ENCODE assay signal across 4 worm cellular contexts in genomic region chrX:13251354-13251843, ce11.
TF ChIP-seq lines count a peak whose summit lies in the region.

No protein-coding gene starts in this region.

TF ChIP-seq in whole organism, L2 larva, 48 proteins besides CTCF, POLR2A, EP300 and RAD21 (continues in another document):
- peak; percentile 67 for TF ChIP-seq nhr-6 (tag; optimal IDR thresholded peaks at IDR 0.05; lab: Kevin White, UChicago)
- TF ChIP-seq zag-1 (tag; optimal IDR thresholded peaks at IDR 0.05; lab: Kevin White, UChicago), result peak; percentile 44
- peak; percentile 16 for TF ChIP-seq lin-13 (GFP tag; optimal IDR thresholded peaks at IDR 0.05; lab: Kevin White, UChicago)
- TF ChIP-seq elt-3 (tag; optimal IDR thresholded peaks at IDR 0.05; lab: Kevin White, UChicago), result no peak
- no peak for TF ChIP-seq nhr-237 (tag; optimal IDR thresholded peaks at IDR 0.05; lab: Kevin White, UChicago)
- TF ChIP-seq nhr-11 (tag; optimal IDR thresholded peaks at IDR 0.05; lab: Kevin White, UChicago), result no peak
- no peak for TF ChIP-seq nhr-23 (tag; optimal IDR thresholded peaks at IDR 0.05; lab: Kevin White, UChicago)
- TF ChIP-seq ZK546.5 (tag; optimal IDR thresholded peaks at IDR 0.05; lab: Kevin White, UChicago), result no peak
- TF ChIP-seq ceh-16 (tag; optimal IDR thresholded peaks at IDR 0.05; lab: Kevin White, UChicago), result peak; percentile 14
- peak; percentile 74 for TF ChIP-seq crh-2 (tag; optimal IDR thresholded peaks at IDR 0.05; lab: Kevin White, UChicago)
- TF ChIP-seq F13H6.1 (tag; optimal IDR thresholded peaks at IDR 0.05; lab: Kevin White, UChicago), result peak; percentile 78
- peak; percentile 92 for TF ChIP-seq elt-1 (tag; optimal IDR thresholded peaks at IDR 0.05; lab: Kevin White, UChicago)
- peak; percentile 35 for TF ChIP-seq gmeb-1 (tag; optimal IDR thresholded peaks at IDR 0.05; lab: Kevin White, UChicago)
- TF ChIP-seq mab-5 (tag; optimal IDR thresholded peaks at IDR 0.05; lab: Kevin White, UChicago), result peak; percentile 1
- no peak for TF ChIP-seq aly-2 (tag; optimal IDR thresholded peaks at IDR 0.05; lab: Kevin White, UChicago)
- no peak for TF ChIP-seq nhr-77 (tag; optimal IDR thresholded peaks at IDR 0.05; lab: Kevin White, UChicago)
- TF ChIP-seq mdl-1 (tag; optimal IDR thresholded peaks at IDR 0.05; lab: Kevin White, UChicago), result peak; percentile 96
- TF ChIP-seq ztf-4 (tag; optimal IDR thresholded peaks at IDR 0.05; lab: Kevin White, UChicago), result peak; percentile 61
- TF ChIP-seq peb-1 (tag; optimal IDR thresholded peaks at IDR 0.05; lab: Kevin White, UChicago), result no peak
- TF ChIP-seq R02D3.7 (tag; optimal IDR thresholded peaks at IDR 0.05; lab: Kevin White, UChicago), result no peak
- TF ChIP-seq nhr-21 (tag; optimal IDR thresholded peaks at IDR 0.05; lab: Kevin White, UChicago), result peak; percentile 69
- no peak for TF ChIP-seq nhr-10 (tag; optimal IDR thresholded peaks at IDR 0.05; lab: Kevin White, UChicago)
- TF ChIP-seq unc-55 (GFP tag; optimal IDR thresholded peaks at IDR 0.05; lab: Kevin White, UChicago), result peak; percentile 37
- peak; percentile 62 for TF ChIP-seq blmp-1 (tag; optimal IDR thresholded peaks at IDR 0.05; lab: Kevin White, UChicago; ENCODE audit: insufficient read depth)

TF ChIP-seq in whole organism, L4 larva, 104 proteins besides CTCF, POLR2A, EP300 and RAD21 (continues in another document):
- TF ChIP-seq tra-1 (GFP tag; IDR thresholded peaks at IDR 0.05; lab: Robert Waterston, UW), result 0 out of 2 replicates have a peak, but pooled peaks have one; percentile 44
- TF ChIP-seq mes-2 (tag; optimal IDR thresholded peaks at IDR 0.05; lab: Kevin White, UChicago; ENCODE audit: poor library complexity, severe bottlenecking), result peak; percentile 68
- no peak for TF ChIP-seq Y75B8A.6 (GFP tag; IDR thresholded peaks at IDR 0.05; lab: Robert Waterston, UW)
- TF ChIP-seq nhr-77 (tag; optimal IDR thresholded peaks at IDR 0.05; lab: Kevin White, UChicago), result peak; percentile 55
- no peak for TF ChIP-seq sdz-12 (GFP tag; optimal IDR thresholded peaks at IDR 0.05; lab: Kevin White, UChicago)
- TF ChIP-seq duxl-1 (tag; optimal IDR thresholded peaks at IDR 0.05; lab: Kevin White, UChicago; ENCODE audit: poor library complexity), result no peak
- TF ChIP-seq mxl-3 (GFP tag; optimal IDR thresholded peaks at IDR 0.05; lab: Kevin White, UChicago), result peak; percentile 86
- peak; percentile 74 for TF ChIP-seq dmd-6 (GFP tag; IDR thresholded peaks at IDR 0.05; lab: Robert Waterston, UW)
- TF ChIP-seq nhr-10 (tag; optimal IDR thresholded peaks at IDR 0.05; lab: Kevin White, UChicago), result peak; percentile 73
- no peak for TF ChIP-seq snpc-4 (tag; optimal IDR thresholded peaks at IDR 0.05; lab: Kevin White, UChicago)
- TF ChIP-seq F37D6.2 (tag; optimal IDR thresholded peaks at IDR 0.05; lab: Kevin White, UChicago), result no peak
- peak; percentile 85 to 99 for TF ChIP-seq mdl-1 (tag; optimal IDR thresholded peaks at IDR 0.05; lab: Kevin White, UChicago)
- TF ChIP-seq mdt-29 (GFP tag; IDR thresholded peaks at IDR 0.05; lab: Robert Waterston, UW), result no peak
- TF ChIP-seq skn-1 (tag; optimal IDR thresholded peaks at IDR 0.05; lab: Kevin White, UChicago), result no peak
- peak; percentile 70; the same call in 1 of the 2 replicates for TF ChIP-seq lin-1 (GFP tag; IDR thresholded peaks at IDR 0.05; lab: Robert Waterston, UW)
- TF ChIP-seq lin-13 (GFP tag; optimal IDR thresholded peaks at IDR 0.05; lab: Kevin White, UChicago), result no peak
- peak in 1 of 2 experiments; percentile 69 for TF ChIP-seq hif-1 (tag; optimal IDR thresholded peaks at IDR 0.05; lab: Kevin White, UChicago)
- TF ChIP-seq hmg-1.1 (GFP tag; IDR thresholded peaks at IDR 0.05; lab: Robert Waterston, UW), result peak; percentile 70
- no peak for TF ChIP-seq R02D3.7 (tag; optimal IDR thresholded peaks at IDR 0.05; lab: Kevin White, UChicago)
- no peak for TF ChIP-seq lir-3 (tag; optimal IDR thresholded peaks at IDR 0.05; lab: Kevin White, UChicago)
- TF ChIP-seq nhr-6 (tag; optimal IDR thresholded peaks at IDR 0.05; lab: Kevin White, UChicago), result peak; percentile 61
- TF ChIP-seq nhr-42 (GFP tag; IDR thresholded peaks at IDR 0.05; lab: Robert Waterston, UW), result no peak
- TF ChIP-seq daf-19 (GFP tag; conservative IDR thresholded peaks at IDR 0.05; lab: Robert Waterston, UW), result no peak
- no peak for TF ChIP-seq pqm-1 (tag; optimal IDR thresholded peaks at IDR 0.05; lab: Kevin White, UChicago)

TF ChIP-seq in whole organism, late embryonic, 69 proteins besides CTCF, POLR2A, EP300 and RAD21 (continues in another document):
- TF ChIP-seq hlh-6 (tag; optimal IDR thresholded peaks at IDR 0.05; lab: Kevin White, UChicago) (peak; percentile 17), ceh-30 (tag; optimal IDR thresholded peaks at IDR 0.05; lab: Kevin White, UChicago) (no peak), dve-1 (tag; optimal IDR thresholded peaks at IDR 0.05; lab: Kevin White, UChicago) (peak; percentile 10), tbx-7 (tag; optimal IDR thresholded peaks at IDR 0.05; lab: Kevin White, UChicago) (no peak), dmd-4 (tag; optimal IDR thresholded peaks at IDR 0.05; lab: Kevin White, UChicago; ENCODE audit: borderline replicate concordance) (peak; percentile 29), odd-2 (tag; optimal IDR thresholded peaks at IDR 0.05; lab: Kevin White, UChicago) (no peak), fkh-6 (tag; optimal IDR thresholded peaks at IDR 0.05; lab: Kevin White, UChicago) (peak; percentile 13), eyg-1 (tag; optimal IDR thresholded peaks at IDR 0.05; lab: Kevin White, UChicago) (no peak), ceh-34 (tag; optimal IDR thresholded peaks at IDR 0.05; lab: Kevin White, UChicago) (peak; percentile 61), unc-42 (tag; optimal IDR thresholded peaks at IDR 0.05; lab: Kevin White, UChicago) (peak; percentile 41), ceh-18 (tag; optimal IDR thresholded peaks at IDR 0.05; lab: Kevin White, UChicago) (peak; percentile 50), ceh-19 (GFP tag; optimal IDR thresholded peaks at IDR 0.05; lab: Kevin White, UChicago) (peak; percentile 16), rnt-1 (tag; optimal IDR thresholded peaks at IDR 0.05; lab: Kevin White, UChicago) (peak; percentile 51), sox-4 (tag; optimal IDR thresholded peaks at IDR 0.05; lab: Kevin White, UChicago) (no peak), K09A11.1 (tag; optimal IDR thresholded peaks at IDR 0.05; lab: Kevin White, UChicago; ENCODE audit: insufficient read depth) (no peak), ceh-14 (tag; optimal IDR thresholded peaks at IDR 0.05; lab: Kevin White, UChicago) (no peak), nfya-1 (tag; optimal IDR thresholded peaks at IDR 0.05; lab: Kevin White, UChicago) (peak; percentile 70), hlh-30 (tag; optimal IDR thresholded peaks at IDR 0.05; lab: Kevin White, UChicago; ENCODE audit: insufficient read depth) (peak; percentile 94), unc-55 (GFP tag; optimal IDR thresholded peaks at IDR 0.05; lab: Kevin White, UChicago) (peak; percentile 83), ref-2 (tag; optimal IDR thresholded peaks at IDR 0.05; lab: Kevin White, UChicago) (peak; percentile 12), ceh-2 (tag; optimal IDR thresholded peaks at IDR 0.05; lab: Kevin White, UChicago) (peak; percentile 14), ceh-31 (tag; optimal IDR thresholded peaks at IDR 0.05; lab: Kevin White, UChicago) (peak; percentile 88), pqm-1 (tag; optimal IDR thresholded peaks at IDR 0.05; lab: Kevin White, UChicago) (no peak), ceh-45 (GFP tag; IDR thresholded peaks at IDR 0.05; lab: Robert Waterston, UW) (no peak), ceh-48 (tag; optimal IDR thresholded peaks at IDR 0.05; lab: Kevin White, UChicago) (peak; percentile 19)

TF ChIP-seq in whole organism, mixed stage, embryonic, 35 proteins besides CTCF, POLR2A, EP300 and RAD21:
- TF ChIP-seq bed-3 (GFP tag; optimal IDR thresholded peaks at IDR 0.05; lab: Kevin White, UChicago), result no peak
- TF ChIP-seq lsy-2 (tag; optimal IDR thresholded peaks at IDR 0.05; lab: Kevin White, UChicago), result no peak
- peak; percentile 22 for TF ChIP-seq sptf-1 (tag; optimal IDR thresholded peaks at IDR 0.05; lab: Kevin White, UChicago)
- TF ChIP-seq nhr-237 (tag; optimal IDR thresholded peaks at IDR 0.05; lab: Kevin White, UChicago), result peak; percentile 29
- peak; percentile 43 for TF ChIP-seq ham-2 (GFP tag; optimal IDR thresholded peaks at IDR 0.05; lab: Kevin White, UChicago)
- TF ChIP-seq lin-13 (tag; optimal IDR thresholded peaks at IDR 0.05; lab: Kevin White, UChicago), result peak; percentile 41
- TF ChIP-seq ces-1 (GFP tag; optimal IDR thresholded peaks at IDR 0.05; lab: Kevin White, UChicago), result peak; percentile 86
- peak; percentile 76 for TF ChIP-seq elt-1 (tag; optimal IDR thresholded peaks at IDR 0.05; lab: Kevin White, UChicago; ENCODE audit: borderline replicate concordance, insufficient read depth)
- peak; percentile 94 for TF ChIP-seq hlh-1 (tag; optimal IDR thresholded peaks at IDR 0.05; lab: Kevin White, UChicago)
- no peak for TF ChIP-seq nhr-28 (tag; optimal IDR thresholded peaks at IDR 0.05; lab: Kevin White, UChicago)
- TF ChIP-seq mep-1 (tag; optimal IDR thresholded peaks at IDR 0.05; lab: Kevin White, UChicago), result peak; percentile 85
- TF ChIP-seq cnd-1 (tag; optimal IDR thresholded peaks at IDR 0.05; lab: Kevin White, UChicago), result no peak
- TF ChIP-seq mls-2 (tag; optimal IDR thresholded peaks at IDR 0.05; lab: Kevin White, UChicago), result peak; percentile 64
- TF ChIP-seq unc-39 (tag; optimal IDR thresholded peaks at IDR 0.05; lab: Kevin White, UChicago), result no peak
- TF ChIP-seq nhr-2 (tag; optimal IDR thresholded peaks at IDR 0.05; lab: Kevin White, UChicago), result peak; percentile 63
- TF ChIP-seq unc-62 (GFP tag; optimal IDR thresholded peaks at IDR 0.05; lab: Kevin White, UChicago), result peak; percentile 81
- TF ChIP-seq pha-4 (tag; optimal IDR thresholded peaks at IDR 0.05; lab: Kevin White, UChicago), result peak; percentile 72
- TF ChIP-seq elt-3 (tag; optimal IDR thresholded peaks at IDR 0.05; lab: Kevin White, UChicago), result no peak
- TF ChIP-seq unc-120 (tag; optimal IDR thresholded peaks at IDR 0.05; lab: Kevin White, UChicago; ENCODE audit: poor library complexity, severe bottlenecking), result peak; percentile 76
- peak; percentile 3 for TF ChIP-seq drap-1 (GFP tag; optimal IDR thresholded peaks at IDR 0.05; lab: Kevin White, UChicago)
- TF ChIP-seq ceh-43 (GFP tag; optimal IDR thresholded peaks at IDR 0.05; lab: Kevin White, UChicago), result peak; percentile 7
TF ChIP-seq in whole organism, mixed stage, embryonic: peak in this region for 15.
